Worm (Caenorhabditis elegans): ENCODE data around the gene C25G6.1.

The C25G6.1 gene

DNA sequence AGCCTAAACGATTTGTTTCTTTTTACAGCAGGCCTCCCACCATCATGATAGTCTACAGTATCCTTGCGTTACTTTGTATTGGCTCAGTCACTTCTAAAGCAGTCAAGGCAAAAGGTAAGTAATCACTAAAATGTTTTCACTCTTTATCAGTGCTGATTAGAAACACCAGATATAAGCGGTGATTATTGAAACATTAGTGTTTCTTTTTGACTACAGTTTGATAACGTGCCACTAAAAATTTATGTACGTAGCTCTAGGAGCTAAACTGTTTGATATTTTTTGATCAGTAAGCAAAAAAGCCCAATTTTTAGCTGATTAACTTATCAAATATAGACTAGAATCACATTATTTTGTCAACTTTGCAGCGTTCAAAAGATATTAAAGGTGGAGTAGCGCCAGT is 40.9 kb downstream of the C25G6.1 start:
- TF ChIP-seq unc-62 (GFP tag; optimal IDR thresholded peaks at IDR 0.05) (no peak), nhr-20 (tag; optimal IDR thresholded peaks at IDR 0.05) (no peak), fkh-10 (GFP tag; optimal IDR thresholded peaks at IDR 0.05) (no peak), zip-4 (GFP tag; optimal IDR thresholded peaks at IDR 0.05) (no peak), fkh-8 (tag; optimal IDR thresholded peaks at IDR 0.05) (no peak), mdl-1 (tag; optimal IDR thresholded peaks at IDR 0.05) (no peak), elt-2 (tag; optimal IDR thresholded peaks at IDR 0.05) (peak; percentile 36), hlh-17 (GFP tag; optimal IDR thresholded peaks at IDR 0.05; ENCODE audit: borderline replicate concordance) (no peak)

DNA sequence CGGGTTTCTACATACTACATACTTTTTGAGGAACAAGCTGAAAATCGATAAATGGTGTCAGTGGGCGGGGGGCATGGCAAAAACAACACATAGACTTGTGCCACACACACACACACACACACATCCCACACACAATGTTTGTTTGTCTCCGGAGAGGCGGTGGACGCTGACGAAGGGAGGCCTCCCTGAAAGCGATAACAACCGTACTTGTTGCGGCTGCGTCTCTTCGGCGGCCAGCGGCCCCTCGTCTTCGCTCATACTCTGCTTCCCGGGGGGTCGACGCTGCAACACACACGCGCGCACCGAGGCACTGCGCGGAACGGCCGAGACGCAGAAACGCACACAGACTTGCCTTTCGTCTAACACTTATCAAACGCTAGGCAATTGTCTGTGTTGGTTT is 49.0 kb downstream of the C25G6.1 start:
- TF ChIP-seq pag-3 (tag; optimal IDR thresholded peaks at IDR 0.05; ENCODE audit: borderline replicate concordance, insufficient read depth) (no peak), fos-1 (tag; optimal IDR thresholded peaks at IDR 0.05) (no peak), ztf-4 (tag; optimal IDR thresholded peaks at IDR 0.05) (no peak), elt-2 (tag; optimal IDR thresholded peaks at IDR 0.05) (peak; percentile 60), lin-15B (tag; optimal IDR thresholded peaks at IDR 0.05) (no peak), Y116A8C.19 (tag; optimal IDR thresholded peaks at IDR 0.05; ENCODE audit: borderline replicate concordance) (no peak), swsn-7 (tag; optimal IDR thresholded peaks at IDR 0.05) (peak; percentile 42), skn-1 (tag; optimal IDR thresholded peaks at IDR 0.05) (peak; percentile 78), C04F5.9 (tag; optimal IDR thresholded peaks at IDR 0.05) (no peak), ceh-88 (GFP tag; IDR thresholded peaks at IDR 0.05) (no peak), sox-4 (tag; optimal IDR thresholded peaks at IDR 0.05) (no peak), irx-1 (tag; optimal IDR thresholded peaks at IDR 0.05) (peak; percentile 48), ceh-8 (GFP tag; optimal IDR thresholded peaks at IDR 0.05) (peak; percentile 47), alr-1 (tag; optimal IDR thresholded peaks at IDR 0.05; ENCODE audit: borderline replicate concordance) (no peak), aly-2 (tag; optimal IDR thresholded peaks at IDR 0.05) (no peak), lsy-2 (tag; optimal IDR thresholded peaks at IDR 0.05) (peak; percentile 1 to 50), grh-1 (GFP tag; IDR thresholded peaks at IDR 0.05) (no peak), nhr-11 (tag; optimal IDR thresholded peaks at IDR 0.05) (no peak), fkh-10 (GFP tag; optimal IDR thresholded peaks at IDR 0.05) (no peak), zag-1 (tag; optimal IDR thresholded peaks at IDR 0.05) (no peak), elt-3 (tag; optimal IDR thresholded peaks at IDR 0.05) (peak in 1 of 6 experiments; percentile 0), hlh-4 (tag; optimal IDR thresholded peaks at IDR 0.05) (no peak), egl-27 (tag; optimal IDR thresholded peaks at IDR 0.05) (no peak), xbp-1 (tag; optimal IDR thresholded peaks at IDR 0.05) (peak; percentile 22), sup-37 (GFP tag; optimal IDR thresholded peaks at IDR 0.05) (peak; percentile 8), zip-4 (GFP tag; optimal IDR thresholded peaks at IDR 0.05) (no peak), tbx-2 (tag; optimal IDR thresholded peaks at IDR 0.05) (peak; percentile 67), mab-9 (GFP tag; IDR thresholded peaks at IDR 0.05) (0 out of 2 replicates have a peak, but pooled peaks have one; percentile 14), fkh-8 (tag; optimal IDR thresholded peaks at IDR 0.05) (peak; percentile 42), fkh-4 (tag; optimal IDR thresholded peaks at IDR 0.05; ENCODE audit: borderline replicate concordance) (no peak), hlh-17 (GFP tag; optimal IDR thresholded peaks at IDR 0.05; ENCODE audit: borderline replicate concordance) (no peak), pqm-1 (tag; optimal IDR thresholded peaks at IDR 0.05) (no peak), mep-1 (tag; optimal IDR thresholded peaks at IDR 0.05) (no peak), hpl-2 (GFP tag; optimal IDR thresholded peaks at IDR 0.05) (peak; percentile 3), nhr-90 (tag; optimal IDR thresholded peaks at IDR 0.05; ENCODE audit: poor library complexity) (peak; percentile 58), lin-35 (GFP tag; optimal IDR thresholded peaks at IDR 0.05) (peak; percentile 22 to 54), nhr-71 (tag; optimal IDR thresholded peaks at IDR 0.05) (peak; percentile 74), ztf-11 (tag; optimal IDR thresholded peaks at IDR 0.05) (peak in 1 of 2 experiments; percentile 10), nhr-76 (tag; optimal IDR thresholded peaks at IDR 0.05) (no peak), nhr-85 (tag) (peak; percentile 79), nhr-77 (tag; optimal IDR thresholded peaks at IDR 0.05) (peak; percentile 45), unc-130 (tag; optimal IDR thresholded peaks at IDR 0.05) (peak; percentile 6), vab-15 (tag; optimal IDR thresholded peaks at IDR 0.05) (no peak), nhr-12 (tag; optimal IDR thresholded peaks at IDR 0.05) (no peak), efl-1 (optimal IDR thresholded peaks at IDR 0.05) (peak; percentile 14 to 25), efl-1 (GFP tag; optimal IDR thresholded peaks at IDR 0.05 in 1 of 2) (peak in 1 of 2 experiments; percentile 69), lir-3 (tag; optimal IDR thresholded peaks at IDR 0.05; ENCODE audit: poor library complexity) (no peak)
